Fruit fly (Drosophila melanogaster): ENCODE data around the gene NP15.6.

The NP15.6 gene

DNA sequence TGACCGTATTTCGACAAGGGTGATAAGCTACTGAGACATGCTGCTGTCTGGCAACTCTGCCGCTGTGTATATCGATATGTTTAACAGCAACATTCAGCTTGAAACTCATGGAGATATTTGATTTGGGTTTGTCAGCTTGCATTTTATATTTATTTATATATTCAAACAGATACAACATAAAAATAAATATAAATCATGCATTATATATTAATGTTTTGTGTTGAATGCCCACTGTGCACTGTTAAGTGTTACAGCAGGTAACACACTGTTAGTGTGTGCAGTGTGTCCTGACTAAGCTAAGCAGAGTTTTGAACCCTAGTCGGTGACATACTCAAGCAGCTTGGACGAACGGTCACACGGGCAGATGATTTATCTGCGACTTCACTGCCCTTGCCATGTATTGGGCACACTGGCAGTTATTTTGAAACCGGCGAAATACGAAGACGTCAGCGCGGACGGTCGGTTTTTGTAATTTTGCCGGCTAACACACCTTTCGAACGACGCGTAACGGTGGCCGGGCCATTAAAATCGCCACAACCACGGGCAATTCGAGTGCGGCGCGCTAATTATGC lies 43.5 kb upstream of the NP15.6 start, which contains the start of the genes snRNP-U1-C and gukh (continued):
- peak; percentile 75 for TF ChIP-seq dmrt99B (tag; optimal IDR thresholded peaks at IDR 0.05)
- TF ChIP-seq CG10209 (GFP tag; optimal IDR thresholded peaks at IDR 0.05), result peak; percentile 78
- no peak for TF ChIP-seq Doc2 (GFP tag; IDR thresholded peaks at IDR 0.05)
- TF ChIP-seq Fer1 (GFP tag; optimal IDR thresholded peaks at IDR 0.05), result peak; percentile 80
- peak; percentile 77; the same call in 1 of the 2 replicates for TF ChIP-seq stc (GFP tag; IDR thresholded peaks at IDR 0.05)
- peak; percentile 31 for TF ChIP-seq CG8944 (GFP tag; optimal IDR thresholded peaks at IDR 0.05)
- TF ChIP-seq CG1792 (GFP tag; optimal IDR thresholded peaks at IDR 0.05), result no peak
- TF ChIP-seq her (GFP tag; optimal IDR thresholded peaks at IDR 0.05), result peak; percentile 11
- peak; percentile 6 for TF ChIP-seq HLHmδ (GFP tag; optimal IDR thresholded peaks at IDR 0.05)
- TF ChIP-seq dm (GFP tag; optimal IDR thresholded peaks at IDR 0.05), result peak; percentile 45
- TF ChIP-seq CG7372 (GFP tag; IDR thresholded peaks at IDR 0.05), result peak; percentile 88
- TF ChIP-seq Dip3 (GFP tag; optimal IDR thresholded peaks at IDR 0.05), result peak; percentile 43
- TF ChIP-seq ttk (GFP tag; IDR thresholded peaks at IDR 0.05), result peak; percentile 73
- peak; percentile 87 for TF ChIP-seq lbe (GFP tag; optimal IDR thresholded peaks at IDR 0.05)
- TF ChIP-seq D19A (tag; optimal IDR thresholded peaks at IDR 0.05), result peak; percentile 57
- TF ChIP-seq sc (optimal IDR thresholded peaks at IDR 0.05), result no peak
- TF ChIP-seq sc (GFP tag; optimal IDR thresholded peaks at IDR 0.05), result peak; percentile 46
- peak; percentile 19 for TF ChIP-seq CG9609 (GFP tag; optimal IDR thresholded peaks at IDR 0.05)
- peak; percentile 2 for TF ChIP-seq tx (GFP tag; optimal IDR thresholded peaks at IDR 0.05)
- no peak for TF ChIP-seq CG8359 (GFP tag; optimal IDR thresholded peaks at IDR 0.05; ENCODE audit: borderline replicate concordance)
- TF ChIP-seq Hr51 (GFP tag; optimal IDR thresholded peaks at IDR 0.05), result peak; percentile 31 to 86
- TF ChIP-seq CG3163 (GFP tag; optimal IDR thresholded peaks at IDR 0.05), result no peak
- TF ChIP-seq amos (GFP tag; IDR thresholded peaks at IDR 0.05; ENCODE audit: partially characterized antibody), result peak; percentile 63
- TF ChIP-seq unc-4 (GFP tag; IDR thresholded peaks at IDR 0.05; ENCODE audit: partially characterized antibody), result peak; percentile 77
- TF ChIP-seq btn (GFP tag; optimal IDR thresholded peaks at IDR 0.05), result no peak
- peak; percentile 53 for TF ChIP-seq CG9437 (GFP tag; optimal IDR thresholded peaks at IDR 0.05)
- TF ChIP-seq cato (GFP tag; optimal IDR thresholded peaks at IDR 0.05; ENCODE audit: borderline replicate concordance), result peak; percentile 20
- peak; percentile 66; the same call in 1 of the 3 replicates for TF ChIP-seq CG6175 (GFP tag; IDR thresholded peaks at IDR 0.05)
- TF ChIP-seq Bdp1 (GFP tag; optimal IDR thresholded peaks at IDR 0.05), result no peak
- TF ChIP-seq CG4328 (GFP tag; optimal IDR thresholded peaks at IDR 0.05), result peak; percentile 62
- TF ChIP-seq CG13123 (GFP tag; optimal IDR thresholded peaks at IDR 0.05), result peak; percentile 67
- TF ChIP-seq CG7271 (tag; optimal IDR thresholded peaks at IDR 0.05), result peak; percentile 35
- TF ChIP-seq fd3F (GFP tag; optimal IDR thresholded peaks at IDR 0.05), result peak; percentile 81
- TF ChIP-seq CG8388 (GFP tag; optimal IDR thresholded peaks at IDR 0.05), result peak; percentile 76
- peak; percentile 84 for TF ChIP-seq CG11456 (GFP tag; IDR thresholded peaks at IDR 0.05)
- peak; percentile 18 for TF ChIP-seq CG31365 (tag; optimal IDR thresholded peaks at IDR 0.05)
- peak; percentile 69 for TF ChIP-seq CG10654 (GFP tag; optimal IDR thresholded peaks at IDR 0.05)
- TF ChIP-seq ash1 (GFP tag; optimal IDR thresholded peaks at IDR 0.05), result no peak
- TF ChIP-seq dan (GFP tag; IDR thresholded peaks at IDR 0.05), result no peak
- peak; percentile 73; the same call in 1 of the 2 replicates for TF ChIP-seq CG4730 (GFP tag; IDR thresholded peaks at IDR 0.05)
- TF ChIP-seq Atf6 (GFP tag; IDR thresholded peaks at IDR 0.05), result peak; percentile 88
- TF ChIP-seq sna (GFP tag; IDR thresholded peaks at IDR 0.05; ENCODE audit: partially characterized antibody), result peak; percentile 84
- TF ChIP-seq Blimp-1 (GFP tag; optimal IDR thresholded peaks at IDR 0.05), result peak; percentile 77
- peak; percentile 50; the same call in 2 of the 3 replicates for TF ChIP-seq CG7357 (GFP tag; IDR thresholded peaks at IDR 0.05)
- peak; percentile 80 for TF ChIP-seq Ets97D (GFP tag; optimal IDR thresholded peaks at IDR 0.05)
- TF ChIP-seq CTCF (GFP tag; optimal IDR thresholded peaks at IDR 0.05), result peak; percentile 41
- peak; percentile 45 for TF ChIP-seq nom (GFP tag; optimal IDR thresholded peaks at IDR 0.05)
- TF ChIP-seq sim (GFP tag; IDR thresholded peaks at IDR 0.05), result 0 out of 2 replicates have a peak, but pooled peaks have one; percentile 24
- no peak for TF ChIP-seq Tbp (GFP tag; optimal IDR thresholded peaks at IDR 0.05)
- TF ChIP-seq CG9817 (tag; optimal IDR thresholded peaks at IDR 0.05), result peak; percentile 89

Data from whole organism, embryonic.